Worm (Caenorhabditis elegans) whole organism, early embryonic: Measurements from ENCODE around the gene snb-6.

Source experiments
- aly-1 ChIP-seq: sonication (generic microtip); optimal IDR thresholded peaks from 2 replicates; lab custom pipeline; 2016; ENCODE audit warnings: missing genetic modification characterization, missing compliant biosample characterization
- ama-1 ChIP-seq: fragments of 150-350 bp; optimal IDR thresholded peaks from 2 replicates; lab custom pipeline; 2014
- ceh-13 ChIP-seq: fragments of 200-800 bp; sonication (Bioruptor generic); optimal IDR thresholded peaks from 2 replicates; lab custom pipeline; 2018; ENCODE audit warnings: mild to moderate bottlenecking, missing genetic modification characterization, missing compliant biosample characterization

DNA sequence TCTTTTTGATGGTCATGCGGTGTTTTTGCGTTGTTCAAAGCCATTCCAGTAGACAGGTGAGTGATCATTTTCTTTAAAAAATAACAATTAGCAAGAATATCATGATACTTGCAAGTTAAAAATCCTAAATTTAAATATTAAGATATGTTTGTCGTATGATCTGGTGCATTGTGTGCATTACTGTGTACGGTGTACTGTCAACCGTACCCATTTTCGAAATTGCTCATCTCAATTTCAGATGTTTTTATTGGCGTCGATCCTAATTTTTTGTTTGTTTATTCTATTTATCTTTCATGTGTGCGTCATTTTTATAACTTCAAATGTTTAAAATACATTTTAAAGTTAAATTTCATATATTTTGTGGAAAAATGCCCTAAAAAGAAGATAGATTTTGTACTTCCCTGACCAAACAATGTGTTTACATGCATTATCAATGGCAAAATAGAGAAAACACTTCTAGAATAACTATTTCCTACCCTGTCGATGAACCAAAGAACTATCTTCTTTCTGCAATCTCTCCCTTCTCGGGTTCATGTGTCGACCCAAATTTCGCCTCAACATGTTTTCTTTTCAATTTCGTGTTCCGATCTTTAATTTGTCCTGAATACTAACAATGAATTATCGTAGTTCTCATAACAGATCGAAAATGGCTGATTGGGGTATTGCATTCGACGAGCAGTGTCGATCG, 24.9 kb upstream of the snb-6 start, which contains the start of the genes T07D4.5 and ddx-19:
- TF ChIP-seq ama-1 (lab: Kevin White, UChicago) (no peak), aly-1 (no peak), ceh-13 (GFP tag; lab: Kevin White, UChicago) (no peak)
